Worm (Caenorhabditis elegans): ENCODE data around the gene gly-14.

DNA sequence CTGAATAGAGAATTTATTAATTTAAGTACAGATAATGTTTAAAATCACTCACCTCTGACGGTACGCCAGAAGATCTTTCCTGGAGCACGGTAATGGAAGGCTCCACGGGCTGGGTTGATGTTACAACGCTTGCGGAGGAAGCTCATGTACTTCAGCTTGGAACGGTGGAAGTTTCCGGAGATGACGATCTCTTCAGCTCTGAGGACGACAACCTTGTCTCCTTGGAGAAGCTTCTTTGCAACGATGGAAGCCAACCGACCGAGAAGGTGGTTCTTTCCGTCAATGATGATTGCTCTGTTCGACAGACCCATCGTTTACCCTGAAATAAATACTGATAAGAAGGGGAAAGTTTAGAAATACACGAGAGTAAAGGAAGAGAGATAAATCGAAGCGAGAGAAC, 10.2 kb upstream of the gly-14 start, which contains the start of gene rpl-16:
- TF ChIP-seq nhr-12 (tag; optimal IDR thresholded peaks at IDR 0.05) = no peak
- TF ChIP-seq unc-62 (GFP tag; optimal IDR thresholded peaks at IDR 0.05) = no peak
